Fruit fly (Drosophila melanogaster) whole organism, pupa: ENCODE data around the gene Vps26.

ENCODE experiments used
- CG10348 ChIP-seq: fragments of 200-800 bp; sonication (Bioruptor generic); IDR thresholded peaks from 2 replicates; pipeline ENCODE4 v1.3.6; 2022; ENCODE audit warnings: missing biosample characterization, missing genetic modification characterization
- CG12605 ChIP-seq: fragments of 200-800 bp; sonication (Bioruptor generic); IDR thresholded peaks from 2 replicates; pipeline ENCODE4 v1.3.6; 2022; ENCODE audit warnings: missing biosample characterization, missing genetic modification characterization
- CG13204 ChIP-seq: fragments of 200-800 bp; sonication (Bioruptor generic); optimal IDR thresholded peaks from 2 replicates; lab custom pipeline; 2018; ENCODE audit warnings: missing biosample characterization, mild to moderate bottlenecking, missing genetic modification characterization, moderate library complexity
- CG14655 ChIP-seq: fragments of 200-800 bp; sonication (Bioruptor generic); optimal IDR thresholded peaks from 3 replicates; lab custom pipeline; 2017; ENCODE audit warnings: mild to moderate bottlenecking, missing biosample characterization, missing genetic modification reagents, missing genetic modification characterization
- CG15710 ChIP-seq: fragments of 200-800 bp; sonication (Bioruptor generic); optimal IDR thresholded peaks from 2 replicates; lab custom pipeline; 2018; ENCODE audit warnings: missing biosample characterization, mild to moderate bottlenecking, missing genetic modification characterization, moderate library complexity
- CG17806 ChIP-seq: fragments of 200-800 bp; sonication (Bioruptor generic); optimal IDR thresholded peaks from 2 replicates; lab custom pipeline; 2018; ENCODE audit warnings: missing biosample characterization, mild to moderate bottlenecking, missing genetic modification characterization, moderate library complexity
- CG32121 ChIP-seq: fragments of 200-800 bp; sonication (Bioruptor generic); IDR thresholded peaks from 2 replicates; pipeline ENCODE4 v1.3.6; 2022; ENCODE audit warnings: missing biosample characterization, missing genetic modification characterization
- CG34367 ChIP-seq: fragments of 200-800 bp; sonication (Bioruptor generic); optimal IDR thresholded peaks from 2 replicates; lab custom pipeline; 2018; ENCODE audit warnings: missing biosample characterization, mild to moderate bottlenecking, missing genetic modification characterization
- CG4496 ChIP-seq: fragments of 200-800 bp; sonication (Bioruptor generic); IDR thresholded peaks from 3 replicates; pipeline ENCODE4 v1.3.6; 2022; ENCODE audit warnings: missing biosample characterization, missing genetic modification characterization
- CG8159 ChIP-seq: fragments of 200-800 bp; sonication (Bioruptor generic); optimal IDR thresholded peaks from 3 replicates; lab custom pipeline; 2018; ENCODE audit warnings: missing biosample characterization, mild to moderate bottlenecking, missing genetic modification characterization, moderate library complexity
- CG8301 ChIP-seq: fragments of 200-800 bp; sonication (Bioruptor generic); optimal IDR thresholded peaks from 2 replicates; lab custom pipeline; 2018; ENCODE audit warnings: missing biosample characterization, mild to moderate bottlenecking, missing genetic modification characterization
- CG9948 ChIP-seq: fragments of 200-800 bp; sonication (Bioruptor generic); optimal IDR thresholded peaks from 2 replicates; lab custom pipeline; 2018; ENCODE audit warnings: missing biosample characterization, mild to moderate bottlenecking, missing genetic modification characterization, moderate library complexity
- D1 ChIP-seq: fragments of 200-800 bp; sonication (Bioruptor generic); optimal IDR thresholded peaks from 2 replicates; lab custom pipeline; 2018; ENCODE audit warnings: missing biosample characterization, mild to moderate bottlenecking, missing genetic modification characterization, moderate library complexity
- EcR ChIP-seq: fragments of 200-800 bp; sonication (Bioruptor generic); optimal IDR thresholded peaks from 3 replicates; lab custom pipeline; 2019; ENCODE audit warnings: missing biosample characterization, missing genetic modification characterization, mild to moderate bottlenecking, moderate library complexity, missing genetic modification reagents
- Ets98B ChIP-seq: fragments of 200-800 bp; sonication (Bioruptor generic); IDR thresholded peaks from 2 replicates; pipeline ENCODE4 v1.3.6; 2022; ENCODE audit warnings: missing biosample characterization, missing genetic modification characterization
- Pif1A ChIP-seq: fragments of 200-800 bp; sonication (Bioruptor generic); optimal IDR thresholded peaks from 3 replicates; lab custom pipeline; 2016; ENCODE audit warnings: missing biosample characterization, missing genetic modification characterization
- Pif1B ChIP-seq: fragments of 200-800 bp; sonication (Bioruptor generic); optimal IDR thresholded peaks from 3 replicates; lab custom pipeline; 2016; ENCODE audit warnings: missing biosample characterization, missing genetic modification characterization
- Snoo ChIP-seq: fragments of 200-800 bp; sonication (Bioruptor generic); optimal IDR thresholded peaks from 3 replicates; lab custom pipeline; 2017; ENCODE audit warnings: missing biosample characterization, mild to moderate bottlenecking, missing genetic modification characterization, inconsistent platforms
- fd96Ca ChIP-seq: fragments of 200-800 bp; sonication (Bioruptor generic); IDR thresholded peaks from 3 replicates; pipeline ENCODE4 v1.3.6; 2022; ENCODE audit warnings: missing biosample characterization, missing genetic modification characterization
- gl ChIP-seq: fragments of 200-800 bp; sonication (Bioruptor generic); optimal IDR thresholded peaks from 2 replicates; lab custom pipeline; 2018; ENCODE audit warnings: missing biosample characterization, mild to moderate bottlenecking, missing genetic modification characterization
- rn ChIP-seq: fragments of 200-800 bp; sonication (Bioruptor generic); IDR thresholded peaks from 2 replicates; pipeline ENCODE4 v1.3.6; 2022; ENCODE audit warnings: missing biosample characterization, missing genetic modification characterization

Vps26 gene

DNA sequence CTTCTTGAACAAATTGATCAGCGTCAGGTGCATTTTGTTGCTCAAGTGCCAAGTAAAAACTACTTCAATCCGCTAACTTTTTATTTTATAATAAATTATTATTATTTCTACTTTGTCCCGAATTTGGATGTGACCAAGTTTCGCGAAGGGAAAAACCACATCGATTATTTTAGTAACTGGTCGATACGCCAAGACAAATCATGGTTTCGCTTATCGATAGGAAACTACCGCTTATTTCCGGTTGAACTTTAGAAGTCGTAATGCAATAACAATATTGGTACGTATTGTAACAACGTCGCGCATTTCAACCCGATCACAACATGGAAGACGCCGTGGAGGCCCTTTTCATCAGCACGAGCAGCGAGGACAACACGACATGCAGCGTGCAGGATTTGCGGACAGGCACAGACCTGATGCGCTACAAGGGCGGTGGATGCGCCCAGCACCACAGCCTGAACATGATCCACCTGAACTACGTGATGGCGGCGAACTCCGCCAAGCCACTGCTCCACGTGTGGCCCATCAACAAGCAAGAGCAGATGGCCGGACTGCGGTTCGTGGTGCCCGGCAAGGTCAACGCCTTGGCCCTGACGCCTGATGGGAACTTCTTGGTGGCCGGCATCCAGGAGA, 3.6 kb downstream of the Vps26 start, which contains the start of the genes CG14817 and CG14805:
Gene CG14817 (minus strand): TSS at position 164 of the 630 bp plus-strand sequence.
Gene CG14805 (plus strand): TSS at position 211 of the 630 bp plus-strand sequence.
- peak; percentile 82 for TF ChIP-seq Snoo (tag; lab: Kevin White, UChicago)
- peak; percentile 58 for TF ChIP-seq CG34367
- TF ChIP-seq CG15710 (tag; lab: Kevin White, UChicago), result peak; percentile 34
- no peak for TF ChIP-seq CG12605 (GFP tag; lab: Robert Waterston, UW)
- no peak for TF ChIP-seq fd96Ca (GFP tag; lab: Robert Waterston, UW)
- peak; percentile 4 for TF ChIP-seq CG17806 (tag; lab: Kevin White, UChicago)
- peak; percentile 62 for TF ChIP-seq EcR
- no peak for TF ChIP-seq CG8301
- no peak for TF ChIP-seq CG8159 (tag; lab: Kevin White, UChicago)
- peak; percentile 54 for TF ChIP-seq gl (tag; lab: Kevin White, UChicago)
- TF ChIP-seq rn, result no peak
- no peak for TF ChIP-seq CG14655 (GFP tag; lab: Kevin White, UChicago)
- TF ChIP-seq CG9948 (tag; lab: Kevin White, UChicago), result no peak
- TF ChIP-seq Pif1A (GFP tag; lab: Kevin White, UChicago), result no peak
- no peak for TF ChIP-seq CG10348 (GFP tag; lab: Robert Waterston, UW)
- no peak for TF ChIP-seq D1 (tag; lab: Kevin White, UChicago)
- no peak for TF ChIP-seq Pif1B (GFP tag; lab: Kevin White, UChicago)
- peak; percentile 8; the same call in 1 of the 2 replicates for TF ChIP-seq Ets98B (GFP tag; lab: Robert Waterston, UW)
- no peak for TF ChIP-seq CG32121
- TF ChIP-seq CG13204 (GFP tag; lab: Kevin White, UChicago), result no peak
- TF ChIP-seq CG4496, result peak; percentile 76

DNA sequence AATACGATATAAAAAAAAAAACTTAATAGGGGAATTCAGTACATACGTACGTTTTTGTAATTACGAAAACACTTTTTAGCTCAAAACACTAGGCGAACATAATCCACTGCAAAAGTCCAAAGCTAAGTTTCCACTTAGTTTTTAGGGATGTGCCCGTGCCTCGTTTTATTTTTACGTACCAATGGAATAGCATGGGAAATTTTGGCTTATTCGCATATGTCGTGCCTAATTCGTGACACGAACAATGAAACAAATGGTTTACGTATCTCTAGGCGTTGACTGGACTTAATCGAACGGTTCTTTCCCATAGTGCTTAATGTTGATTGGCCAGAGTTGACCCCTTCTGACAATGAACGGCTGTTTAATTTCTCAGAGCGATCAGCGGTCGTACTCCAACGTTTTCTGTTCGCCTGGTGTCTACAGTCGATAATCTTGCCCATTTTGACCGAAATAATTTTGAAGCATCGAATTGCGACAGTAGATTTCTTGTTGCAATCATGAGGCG, 6.0 kb downstream of the Vps26 start, which contains the start of gene CG14818:
Gene CG14818 (minus strand): TSS at position 169 of the 505 bp plus-strand sequence.
- TF ChIP-seq CG15710 (tag; lab: Kevin White, UChicago) (peak; percentile 46), rn (peak; percentile 38; the same call in 1 of the 2 replicates), Pif1A (GFP tag; lab: Kevin White, UChicago) (no peak), gl (tag; lab: Kevin White, UChicago) (no peak), Ets98B (GFP tag; lab: Robert Waterston, UW) (peak; percentile 17; the same call in 1 of the 2 replicates), CG12605 (GFP tag; lab: Robert Waterston, UW) (0 out of 2 replicates have a peak, but pooled peaks have one; percentile 24), CG17806 (tag; lab: Kevin White, UChicago) (peak; percentile 33), CG14655 (GFP tag; lab: Kevin White, UChicago) (no peak), CG8301 (peak; percentile 43), Pif1B (GFP tag; lab: Kevin White, UChicago) (no peak), Snoo (tag; lab: Kevin White, UChicago) (peak; percentile 49), fd96Ca (GFP tag; lab: Robert Waterston, UW) (peak; percentile 71), D1 (tag; lab: Kevin White, UChicago) (no peak), EcR (no peak), CG4496 (peak; percentile 44; the same call in 1 of the 3 replicates), CG8159 (tag; lab: Kevin White, UChicago) (peak; percentile 39), CG10348 (GFP tag; lab: Robert Waterston, UW) (no peak), CG34367 (peak; percentile 36), CG9948 (tag; lab: Kevin White, UChicago) (peak; percentile 30)
- TF ChIP-seq, all 21 proteins: peak for 12

DNA sequence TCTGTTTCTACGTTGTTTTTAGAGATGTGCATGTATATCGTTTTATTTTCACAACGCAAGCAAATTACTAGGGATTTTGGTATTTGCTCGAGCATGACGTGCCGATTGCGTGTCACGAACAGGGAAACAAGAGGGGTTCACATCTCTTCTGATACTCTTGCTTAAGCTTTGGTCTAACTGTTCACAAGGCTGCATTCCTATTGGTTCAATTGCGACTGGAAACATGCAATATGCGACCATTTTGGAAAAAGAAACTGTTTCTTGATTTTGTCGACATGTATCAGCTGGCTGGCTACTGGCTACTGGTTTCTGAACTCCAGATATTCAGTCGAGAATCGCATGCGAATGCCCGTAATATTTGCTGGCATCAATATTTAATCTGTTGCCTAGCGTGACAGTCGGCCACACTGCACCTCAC, 6.5 kb downstream of the Vps26 start, which contains the start of gene Coa8:
Gene Coa8 (plus strand): TSS at position 144 of the 418 bp plus-strand sequence.
- TF ChIP-seq fd96Ca (GFP tag; lab: Robert Waterston, UW) (peak; percentile 51; the same call in 2 of the 3 replicates), CG12605 (GFP tag; lab: Robert Waterston, UW) (0 out of 2 replicates have a peak, but pooled peaks have one; percentile 13), CG9948 (tag; lab: Kevin White, UChicago) (no peak), CG32121 (no peak; the same call in 1 of the 2 replicates), CG13204 (GFP tag; lab: Kevin White, UChicago) (no peak), CG8301 (no peak), rn (no peak), gl (tag; lab: Kevin White, UChicago) (no peak), CG14655 (GFP tag; lab: Kevin White, UChicago) (no peak), Snoo (tag; lab: Kevin White, UChicago) (peak; percentile 12), CG17806 (tag; lab: Kevin White, UChicago) (no peak), EcR (no peak), Ets98B (GFP tag; lab: Robert Waterston, UW) (peak; percentile 35), CG4496 (peak; percentile 67; the same call in 2 of the 3 replicates), Pif1A (GFP tag; lab: Kevin White, UChicago) (no peak), CG15710 (tag; lab: Kevin White, UChicago) (peak; percentile 35), CG8159 (tag; lab: Kevin White, UChicago) (peak; percentile 35), D1 (tag; lab: Kevin White, UChicago) (no peak), Pif1B (GFP tag; lab: Kevin White, UChicago) (no peak), CG34367 (peak; percentile 32), CG10348 (GFP tag; lab: Robert Waterston, UW) (no peak)

DNA sequence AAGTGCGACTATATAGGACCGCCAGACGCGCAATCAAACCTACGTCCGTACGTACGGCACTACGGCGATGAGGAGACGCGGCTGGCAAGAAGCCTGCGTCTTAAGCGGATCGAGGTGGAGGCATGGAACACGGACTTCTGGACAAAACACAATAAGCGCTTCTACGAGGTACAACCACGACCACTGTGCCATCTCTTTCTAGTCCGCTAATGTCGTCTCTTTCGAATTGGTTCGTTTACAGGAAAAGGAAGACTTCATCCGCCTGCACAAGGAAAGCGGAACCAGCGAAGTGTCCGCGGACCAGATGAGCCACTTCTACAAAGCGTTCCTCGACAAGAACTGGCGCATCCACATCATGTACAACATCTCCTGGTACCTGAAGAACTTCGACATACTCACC, 7.1 kb downstream of the Vps26 start:
- TF ChIP-seq CG32121, result no peak
- TF ChIP-seq CG14655 (GFP tag; lab: Kevin White, UChicago), result no peak
- no peak for TF ChIP-seq CG10348 (GFP tag; lab: Robert Waterston, UW)
- TF ChIP-seq CG34367, result no peak
- no peak for TF ChIP-seq CG4496

DNA sequence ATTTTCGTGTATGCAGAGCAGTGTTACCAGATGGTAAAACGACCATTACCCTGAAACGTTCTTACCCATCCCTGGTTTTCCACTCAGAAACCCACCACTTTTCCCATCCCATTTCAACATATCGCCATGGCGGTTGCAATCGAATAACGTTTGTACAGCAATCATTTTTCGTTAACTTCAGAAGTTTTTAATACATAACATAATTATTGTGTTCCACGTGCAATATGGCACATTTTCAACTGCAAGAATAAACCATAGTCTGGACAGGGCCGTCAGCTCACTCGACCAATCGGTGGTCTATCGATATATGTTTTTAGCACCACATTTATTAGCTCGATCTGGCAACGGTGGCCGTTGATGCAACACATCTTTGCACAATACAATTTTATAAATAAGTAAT, 16.3 kb downstream of the Vps26 start, which contains the start of the genes trr and mRpL16:
Gene trr (minus strand): TSS at position 25 of the 400 bp plus-strand sequence.
Gene mRpL16 (plus strand): TSS at position 331 of the 400 bp plus-strand sequence.
- no peak for TF ChIP-seq gl (tag; lab: Kevin White, UChicago)
- TF ChIP-seq CG13204 (GFP tag; lab: Kevin White, UChicago), result no peak
- TF ChIP-seq CG8301, result no peak
- TF ChIP-seq CG15710 (tag; lab: Kevin White, UChicago), result peak; percentile 30
- TF ChIP-seq Snoo (tag; lab: Kevin White, UChicago), result no peak
- no peak for TF ChIP-seq CG17806 (tag; lab: Kevin White, UChicago)
- no peak for TF ChIP-seq CG12605 (GFP tag; lab: Robert Waterston, UW)
- TF ChIP-seq CG8159 (tag; lab: Kevin White, UChicago), result no peak
- TF ChIP-seq CG14655 (GFP tag; lab: Kevin White, UChicago), result no peak
- TF ChIP-seq Pif1A (GFP tag; lab: Kevin White, UChicago), result no peak
- TF ChIP-seq CG32121, result no peak
- no peak for TF ChIP-seq D1 (tag; lab: Kevin White, UChicago)
- no peak for TF ChIP-seq rn
- TF ChIP-seq Pif1B (GFP tag; lab: Kevin White, UChicago), result no peak
- TF ChIP-seq CG34367, result no peak
- no peak for TF ChIP-seq EcR
- TF ChIP-seq CG4496, result peak; percentile 62; the same call in 2 of the 3 replicates
- TF ChIP-seq CG10348 (GFP tag; lab: Robert Waterston, UW), result no peak
- TF ChIP-seq Ets98B (GFP tag; lab: Robert Waterston, UW), result peak; percentile 35; the same call in 1 of the 2 replicates
- TF ChIP-seq CG9948 (tag; lab: Kevin White, UChicago), result no peak
- TF ChIP-seq fd96Ca (GFP tag; lab: Robert Waterston, UW), result no peak
